Fruit fly (Drosophila melanogaster) whole organism, embryonic: ENCODE data around the gene CG43175.
A peak's percentile ranks its signal among the peaks of the same experiment; 100 is the strongest.

Source experiments
- CG11504 ChIP-seq: fragments of 200-800 bp; sonication (Bioruptor generic); optimal IDR thresholded peaks from 3 replicates; lab custom pipeline; 2019; ENCODE audit warnings: missing biosample characterization, mild to moderate bottlenecking, missing genetic modification characterization, moderate library complexity
- CG11723 ChIP-seq: fragments of 200-800 bp; sonication (Bioruptor generic); optimal IDR thresholded peaks from 2 replicates; lab custom pipeline; 2017; ENCODE audit warnings: missing biosample characterization, mild to moderate bottlenecking, missing genetic modification characterization
- CG12219 ChIP-seq: fragments of 200-800 bp; sonication (Bioruptor generic); optimal IDR thresholded peaks from 3 replicates; lab custom pipeline; 2018; ENCODE audit warnings: missing biosample characterization, mild to moderate bottlenecking, missing genetic modification characterization
- CG12391 ChIP-seq: fragments of 200-800 bp; sonication (Bioruptor generic); optimal IDR thresholded peaks from 3 replicates; lab custom pipeline; 2018; ENCODE audit warnings: missing biosample characterization, mild to moderate bottlenecking, missing genetic modification characterization, moderate library complexity
- CG12769 ChIP-seq: fragments of 200-800 bp; sonication (Bioruptor generic); optimal IDR thresholded peaks from 2 replicates; lab custom pipeline; 2019; ENCODE audit warnings: missing biosample characterization, mild to moderate bottlenecking, missing genetic modification characterization, moderate library complexity
- CG13287 ChIP-seq: fragments of 200-800 bp; sonication (Bioruptor generic); IDR thresholded peaks from 2 replicates; pipeline ENCODE4 v1.3.6; 2022; ENCODE audit warnings: missing biosample characterization, missing genetic modification characterization; ENCODE audit not compliant: partially characterized antibody
- CG13296 ChIP-seq: fragments of 200-800 bp; sonication (Bioruptor generic); optimal IDR thresholded peaks from 3 replicates; lab custom pipeline; 2018; ENCODE audit warnings: missing biosample characterization, mild to moderate bottlenecking, missing genetic modification characterization
- CG15479 ChIP-seq: fragments of 200-800 bp; sonication (Bioruptor generic); optimal IDR thresholded peaks from 3 replicates; lab custom pipeline; 2019; ENCODE audit warnings: missing biosample characterization, mild to moderate bottlenecking, missing genetic modification characterization, moderate library complexity
- CG15696 ChIP-seq: fragments of 200-800 bp; sonication (Bioruptor generic); optimal IDR thresholded peaks from 2 replicates; lab custom pipeline; 2019; ENCODE audit warnings: missing biosample characterization, mild to moderate bottlenecking, missing genetic modification characterization, moderate library complexity
- CG1603 ChIP-seq: fragments of 200-800 bp; sonication (Bioruptor generic); optimal IDR thresholded peaks from 2 replicates; lab custom pipeline; 2019; ENCODE audit warnings: missing biosample characterization, mild to moderate bottlenecking, missing genetic modification characterization, moderate library complexity
- CG2199 ChIP-seq: fragments of 200-800 bp; sonication (Bioruptor generic); IDR thresholded peaks from 3 replicates; pipeline ENCODE4 v1.3.6; 2022; ENCODE audit warnings: missing biosample characterization, missing genetic modification characterization
- CG2202 ChIP-seq: fragments of 200-800 bp; sonication (Bioruptor generic); optimal IDR thresholded peaks from 2 replicates; lab custom pipeline; 2018; ENCODE audit warnings: missing biosample characterization, mild to moderate bottlenecking, missing genetic modification characterization
- CG30020 ChIP-seq: fragments of 200-800 bp; optimal IDR thresholded peaks from 2 replicates; lab custom pipeline; 2019; ENCODE audit warnings: missing biosample characterization, mild to moderate bottlenecking, missing genetic modification characterization, moderate library complexity
- CG31441 ChIP-seq: fragments of 200-800 bp; sonication (Bioruptor generic); IDR thresholded peaks from 2 replicates; pipeline ENCODE4 v1.3.6; 2022; ENCODE audit warnings: missing biosample characterization, missing genetic modification characterization
- CG33557 ChIP-seq: fragments of 200-800 bp; sonication (Bioruptor generic); optimal IDR thresholded peaks from 2 replicates; lab custom pipeline; 2019; ENCODE audit warnings: missing biosample characterization, mild to moderate bottlenecking, missing genetic modification characterization, moderate library complexity
- CG3407 ChIP-seq: fragments of 200-800 bp; sonication (Bioruptor generic); optimal IDR thresholded peaks from 2 replicates; lab custom pipeline; 2018; ENCODE audit warnings: missing biosample characterization, mild to moderate bottlenecking, missing genetic modification characterization
- CG6254 ChIP-seq: fragments of 200-800 bp; sonication (Bioruptor generic); optimal IDR thresholded peaks from 3 replicates; lab custom pipeline; 2017; ENCODE audit warnings: mild to moderate bottlenecking, missing biosample characterization, missing genetic modification reagents, missing genetic modification characterization
- CG6813 ChIP-seq: fragments of 200-800 bp; sonication (Bioruptor generic); optimal IDR thresholded peaks from 2 replicates; lab custom pipeline; 2017; ENCODE audit warnings: missing biosample characterization, missing genetic modification characterization, mild to moderate bottlenecking, moderate library complexity, missing genetic modification reagents
- CG7928 ChIP-seq: fragments of 200-800 bp; sonication (Bioruptor generic); optimal IDR thresholded peaks from 2 replicates; lab custom pipeline; 2017; ENCODE audit warnings: missing biosample characterization, mild to moderate bottlenecking, missing genetic modification characterization
- CG8290 ChIP-seq, 3 experiments: fragments of 200-800 bp; sonication (Bioruptor generic); optimal IDR thresholded peaks; 2 replicates each; lab custom pipeline; 2016 to 2019; ENCODE audit warnings: missing biosample characterization in 3 of 3, missing genetic modification characterization in 3 of 3, mild to moderate bottlenecking in 2 of 3, moderate library complexity in 1 of 3
- D ChIP-seq, 2 experiments: fragments of 200-800 bp in 1 of 2; fragments of >200 bp in 1 of 2; sonication (Bioruptor generic) in 1 of 2; optimal IDR thresholded peaks; 2 replicates in 1 of 2; 3 replicates in 1 of 2; lab custom pipeline; 2017; ENCODE audit warnings: mild to moderate bottlenecking in 1 of 2, missing biosample characterization in 1 of 2, missing genetic modification characterization in 1 of 2, missing genetic modification reagents in 1 of 2
- HmgD ChIP-seq: fragments of 200-800 bp; sonication (Bioruptor generic); optimal IDR thresholded peaks from 3 replicates; lab custom pipeline; 2016; ENCODE audit warnings: missing biosample characterization, missing genetic modification characterization
- Lim3 ChIP-seq: fragments of 200-800 bp; sonication (Bioruptor generic); IDR thresholded peaks from 2 replicates; pipeline ENCODE4 v1.3.6; 2022; ENCODE audit warnings: missing biosample characterization, missing genetic modification characterization
- Meics ChIP-seq: fragments of 200-800 bp; sonication (Bioruptor generic); optimal IDR thresholded peaks from 2 replicates; lab custom pipeline; 2017; ENCODE audit warnings: missing biosample characterization, mild to moderate bottlenecking, missing genetic modification characterization
- Nf-YB ChIP-seq: fragments of 200-800 bp; sonication (Bioruptor generic); optimal IDR thresholded peaks from 3 replicates; lab custom pipeline; 2019; ENCODE audit warnings: missing biosample characterization, mild to moderate bottlenecking, missing genetic modification characterization, moderate library complexity
- NfI ChIP-seq: fragments of 200-800 bp; sonication (Bioruptor generic); optimal IDR thresholded peaks from 3 replicates; lab custom pipeline; 2018; ENCODE audit warnings: missing biosample characterization, mild to moderate bottlenecking, missing genetic modification characterization, moderate library complexity
- PHDP ChIP-seq: fragments of 200-800 bp; sonication (Bioruptor generic); optimal IDR thresholded peaks from 3 replicates; lab custom pipeline; 2018; ENCODE audit warnings: missing biosample characterization, mild to moderate bottlenecking, missing genetic modification characterization, moderate library complexity
- Taf1 ChIP-seq: fragments of 200-800 bp; sonication (Bioruptor generic); IDR thresholded peaks from 2 replicates; pipeline ENCODE4 v1.3.6; 2022; ENCODE audit warnings: missing biosample characterization, missing genetic modification characterization
- YL-1 ChIP-seq: fragments of 200-800 bp; sonication (Bioruptor generic); optimal IDR thresholded peaks from 3 replicates; lab custom pipeline; 2017; ENCODE audit warnings: missing biosample characterization, mild to moderate bottlenecking, missing genetic modification characterization
- ab ChIP-seq: fragments of 200-800 bp; sonication (Bioruptor generic); optimal IDR thresholded peaks from 2 replicates; lab custom pipeline; 2016; ENCODE audit warnings: missing biosample characterization, missing genetic modification characterization
- bowl ChIP-seq: fragments of 200-800 bp; sonication (Bioruptor generic); IDR thresholded peaks from 2 replicates; pipeline ENCODE4 v1.3.6; 2022; ENCODE audit warnings: missing biosample characterization, missing genetic modification characterization
- caup ChIP-seq: fragments of 200-800 bp; sonication (Bioruptor generic); optimal IDR thresholded peaks from 3 replicates; lab custom pipeline; 2017; ENCODE audit warnings: missing biosample characterization, mild to moderate bottlenecking, missing genetic modification characterization, moderate library complexity; ENCODE audit not compliant: severe bottlenecking
- dimm ChIP-seq: fragments of 200-800 bp; sonication (Bioruptor generic); IDR thresholded peaks from 2 replicates; pipeline ENCODE4 v1.3.6; 2022; ENCODE audit warnings: missing biosample characterization, missing genetic modification characterization
- dmrt99B ChIP-seq: fragments of 200-800 bp; sonication (Bioruptor generic); optimal IDR thresholded peaks from 2 replicates; lab custom pipeline; 2018; ENCODE audit warnings: missing biosample characterization, mild to moderate bottlenecking, missing genetic modification characterization, moderate library complexity
- dpn ChIP-seq, 2 experiments: fragments of 200-800 bp; sonication (Bioruptor generic); optimal IDR thresholded peaks; 3 replicates each; lab custom pipeline; 2016; ENCODE audit warnings: missing biosample characterization in 2 of 2, missing genetic modification characterization in 2 of 2
- fd102C ChIP-seq: fragments of 200-800 bp; sonication (Bioruptor generic); optimal IDR thresholded peaks from 2 replicates; lab custom pipeline; 2018; ENCODE audit warnings: missing biosample characterization, mild to moderate bottlenecking, missing genetic modification characterization, moderate library complexity
- fd3F ChIP-seq: fragments of 200-800 bp; sonication (Bioruptor generic); optimal IDR thresholded peaks from 2 replicates; lab custom pipeline; 2018; ENCODE audit warnings: missing biosample characterization, mild to moderate bottlenecking, missing genetic modification characterization, moderate library complexity
- gce ChIP-seq: fragments of 200-800 bp; sonication (Bioruptor generic); IDR thresholded peaks from 3 replicates; pipeline ENCODE4 v1.3.6; 2022; ENCODE audit warnings: missing biosample characterization, missing genetic modification characterization
- gcm ChIP-seq: fragments of 200-800 bp; sonication (Bioruptor generic); optimal IDR thresholded peaks from 2 replicates; lab custom pipeline; 2019; ENCODE audit warnings: missing biosample characterization, mild to moderate bottlenecking, missing genetic modification characterization, moderate library complexity
- ken ChIP-seq: fragments of 200-800 bp; sonication (Bioruptor generic); IDR thresholded peaks from 3 replicates; pipeline ENCODE4 v1.3.6; 2022; ENCODE audit warnings: missing biosample characterization, missing genetic modification characterization
- lilli ChIP-seq: fragments of 200-800 bp; sonication (Bioruptor generic); optimal IDR thresholded peaks from 3 replicates; lab custom pipeline; 2016; ENCODE audit warnings: missing biosample characterization, missing genetic modification characterization
- nerfin-1 ChIP-seq: fragments of 200-800 bp; sonication (Bioruptor generic); optimal IDR thresholded peaks from 3 replicates; lab custom pipeline; 2019; ENCODE audit warnings: missing biosample characterization, mild to moderate bottlenecking, missing genetic modification characterization, moderate library complexity
- row ChIP-seq: fragments of 200-800 bp; sonication (Bioruptor generic); IDR thresholded peaks from 3 replicates; pipeline ENCODE4 v1.3.6; 2022; ENCODE audit warnings: missing biosample characterization, missing genetic modification characterization
- sens ChIP-seq: fragments of 200-800 bp; sonication (Bioruptor generic); peaks from one replicate; lab custom pipeline; 2016; ENCODE audit warnings: missing biosample characterization, missing genetic modification characterization
- sna ChIP-seq: fragments of 200-800 bp; sonication (Bioruptor generic); IDR thresholded peaks from 2 replicates; pipeline ENCODE4 v1.3.6; 2022; ENCODE audit warnings: missing biosample characterization, missing genetic modification characterization; ENCODE audit not compliant: partially characterized antibody
- twi ChIP-seq: fragments of 200-800 bp; optimal IDR thresholded peaks from 2 replicates; lab custom pipeline; 2019; ENCODE audit warnings: missing biosample characterization, mild to moderate bottlenecking, missing genetic modification characterization, moderate library complexity
- vvl ChIP-seq: fragments of 200-800 bp; sonication (Bioruptor generic); IDR thresholded peaks from 2 replicates; pipeline ENCODE4 v1.3.6; 2022; ENCODE audit warnings: missing biosample characterization, missing genetic modification characterization
- zen ChIP-seq: fragments of 200-800 bp; sonication (Bioruptor generic); optimal IDR thresholded peaks from 3 replicates; lab custom pipeline; 2018; ENCODE audit warnings: missing biosample characterization, mild to moderate bottlenecking, missing genetic modification characterization, moderate library complexity

The CG43175 gene

dm6 chr3R:17655040-17655439, 24.5 kb downstream of the CG43175 start:
- TF ChIP-seq dimm (GFP tag; lab: Robert Waterston, UW) (0 out of 2 replicates have a peak, but pooled peaks have one; percentile 13), CG11723 (GFP tag; lab: Kevin White, UChicago) (peak; percentile 22), caup (GFP tag; lab: Kevin White, UChicago) (peak; percentile 10), zen (tag; lab: Kevin White, UChicago) (peak; percentile 63), CG11504 (tag; lab: Kevin White, UChicago) (peak; percentile 15), gcm (GFP tag; lab: Kevin White, UChicago) (peak; percentile 58), dmrt99B (tag; lab: Kevin White, UChicago) (peak; percentile 25), CG15479 (GFP tag; lab: Kevin White, UChicago) (peak; percentile 7), CG1603 (peak; percentile 56), CG12769 (no peak), Lim3 (GFP tag; lab: Robert Waterston, UW) (no peak), CG31441 (GFP tag; lab: Robert Waterston, UW) (0 out of 2 replicates have a peak, but pooled peaks have one; percentile 18), sens (GFP tag; lab: Kevin White, UChicago) (peak; percentile 79), CG6254 (GFP tag; lab: Kevin White, UChicago) (peak; percentile 58), CG13296 (GFP tag; lab: Kevin White, UChicago) (peak; percentile 13), sna (no peak), vvl (GFP tag; lab: Robert Waterston, UW) (0 out of 2 replicates have a peak, but pooled peaks have one; percentile 20), CG15696 (tag; lab: Kevin White, UChicago) (no peak), lilli (GFP tag; lab: Kevin White, UChicago) (no peak), fd3F (no peak), row (no peak), D (optimal IDR thresholded peaks at IDR 0.05; lab: Kevin White, UChicago) (no peak), D (GFP tag; optimal IDR thresholded peaks at IDR 0.05; lab: Kevin White, UChicago) (peak; percentile 3), Nf-YB (no peak), PHDP (peak; percentile 64), CG2199 (GFP tag; lab: Robert Waterston, UW) (0 out of 3 replicates have a peak, but pooled peaks have one; percentile 76), Meics (GFP tag; lab: Kevin White, UChicago) (no peak), CG3407 (GFP tag; lab: Kevin White, UChicago) (peak; percentile 16), HmgD (GFP tag; lab: Kevin White, UChicago) (no peak), NfI (GFP tag; lab: Kevin White, UChicago) (peak; percentile 56), CG30020 (tag; lab: Kevin White, UChicago) (no peak), CG33557 (GFP tag; lab: Kevin White, UChicago) (peak; percentile 59), CG2202 (peak; percentile 65), bowl (GFP tag; lab: Robert Waterston, UW) (no peak), CG12391 (peak; percentile 30), nerfin-1 (peak; percentile 43), dpn (GFP tag; optimal IDR thresholded peaks at IDR 0.05; lab: Kevin White, UChicago) (no peak), gce (no peak), CG13287 (GFP tag; lab: Robert Waterston, UW) (no peak), CG6813 (GFP tag; lab: Kevin White, UChicago) (peak; percentile 17), CG12219 (peak; percentile 65), CG7928 (no peak), ab (GFP tag; lab: Kevin White, UChicago) (no peak), Taf1 (no peak), ken (GFP tag; lab: Robert Waterston, UW) (no peak), CG8290 (GFP tag; optimal IDR thresholded peaks at IDR 0.05; lab: Kevin White, UChicago) (no peak), CG8290 (tag; optimal IDR thresholded peaks at IDR 0.05; lab: Kevin White, UChicago) (peak; percentile 41 to 76), fd102C (GFP tag; lab: Kevin White, UChicago) (peak; percentile 82), YL-1 (GFP tag; lab: Kevin White, UChicago) (peak; percentile 9), twi (tag; lab: Kevin White, UChicago) (peak; percentile 2)
